5 fruit fly cellular contexts compared by ENCODE assay signal in genomic region chr3R:16449187-16449973, dm6.
TF ChIP-seq lines count a peak whose summit lies in the region.

No protein-coding gene starts in this region.

- peak; percentile 48 for TF ChIP-seq CTCF in whole organism, embryonic (GFP tag; optimal IDR thresholded peaks at IDR 0.05; lab: Kevin White, UChicago)

TF ChIP-seq in whole organism, adult, 20 proteins besides CTCF, POLR2A, EP300 and RAD21 (continues in another document):
- TF ChIP-seq CG14711 (tag; optimal IDR thresholded peaks at IDR 0.05; lab: Kevin White, UChicago), result peak; percentile 93
- peak; percentile 41 for TF ChIP-seq ovo (GFP tag; optimal IDR thresholded peaks at IDR 0.05; lab: Kevin White, UChicago)
- peak; percentile 92 for TF ChIP-seq CG7045 (GFP tag; optimal IDR thresholded peaks at IDR 0.05; lab: Kevin White, UChicago)
- peak; percentile 98 for TF ChIP-seq pad (GFP tag; optimal IDR thresholded peaks at IDR 0.05; lab: Kevin White, UChicago)
- peak; percentile 91 for TF ChIP-seq Clk (GFP tag; optimal IDR thresholded peaks at IDR 0.05; lab: Kevin White, UChicago)
- TF ChIP-seq Mnt (GFP tag; optimal IDR thresholded peaks at IDR 0.05; lab: Kevin White, UChicago), result peak; percentile 74
- TF ChIP-seq cic (GFP tag; optimal IDR thresholded peaks at IDR 0.05; lab: Kevin White, UChicago), result peak; percentile 66
- peak; percentile 95 for TF ChIP-seq kay (GFP tag; lab: Kevin White, UChicago; ENCODE audit: borderline replicate concordance)
- TF ChIP-seq cnc (optimal IDR thresholded peaks at IDR 0.05; lab: Kevin White, UChicago), result no peak
- peak; percentile 96 for TF ChIP-seq CG33017 (tag; optimal IDR thresholded peaks at IDR 0.05; lab: Kevin White, UChicago)
- TF ChIP-seq toe (GFP tag; optimal IDR thresholded peaks at IDR 0.05; lab: Kevin White, UChicago), result peak; percentile 90
- no peak for TF ChIP-seq tj (GFP tag; optimal IDR thresholded peaks at IDR 0.05; lab: Kevin White, UChicago)
- peak; percentile 92 for TF ChIP-seq CG1620 (GFP tag; optimal IDR thresholded peaks at IDR 0.05; lab: Kevin White, UChicago)
- peak; percentile 83 for TF ChIP-seq CG11617 (GFP tag; optimal IDR thresholded peaks at IDR 0.05; lab: Kevin White, UChicago)
- TF ChIP-seq CG7101 (tag; optimal IDR thresholded peaks at IDR 0.05; lab: Kevin White, UChicago), result peak; percentile 97
- peak; percentile 94 for TF ChIP-seq bab1 (GFP tag; optimal IDR thresholded peaks at IDR 0.05; lab: Kevin White, UChicago)
- peak; percentile 90 for TF ChIP-seq CG12768 (GFP tag; optimal IDR thresholded peaks at IDR 0.05; lab: Kevin White, UChicago)
- TF ChIP-seq Crg-1 (GFP tag; optimal IDR thresholded peaks at IDR 0.05; lab: Kevin White, UChicago), result peak; percentile 86

TF ChIP-seq in whole organism, embryonic, 481 proteins besides CTCF, POLR2A, EP300 and RAD21 (continues in another document):
- TF ChIP-seq br (optimal IDR thresholded peaks at IDR 0.05; lab: Kevin White, UChicago), result no peak
- peak; percentile 72 for TF ChIP-seq Atf6 (GFP tag; IDR thresholded peaks at IDR 0.05; lab: Robert Waterston, UW)
- peak; percentile 97 for TF ChIP-seq vvl (GFP tag; IDR thresholded peaks at IDR 0.05; lab: Robert Waterston, UW)
- peak; percentile 85 for TF ChIP-seq CG17912 (GFP tag; optimal IDR thresholded peaks at IDR 0.05; lab: Kevin White, UChicago)
- TF ChIP-seq CG7963 (GFP tag; IDR thresholded peaks at IDR 0.05; lab: Robert Waterston, UW; ENCODE audit: partially characterized antibody), result peak; percentile 67
- peak; percentile 88 for TF ChIP-seq org-1 (GFP tag; optimal IDR thresholded peaks at IDR 0.05; lab: Kevin White, UChicago)
- TF ChIP-seq gce (GFP tag; IDR thresholded peaks at IDR 0.05; lab: Robert Waterston, UW), result peak; percentile 96
- peak; percentile 92; the same call in 2 of the 3 replicates for TF ChIP-seq CG3726 (GFP tag; IDR thresholded peaks at IDR 0.05; lab: Robert Waterston, UW)
- peak; percentile 16 for TF ChIP-seq CG4282 (GFP tag; optimal IDR thresholded peaks at IDR 0.05; lab: Kevin White, UChicago)
- TF ChIP-seq sd (tag; optimal IDR thresholded peaks at IDR 0.05; lab: Kevin White, UChicago), result peak; percentile 62
- peak; percentile 95 for TF ChIP-seq Atf3 (GFP tag; optimal IDR thresholded peaks at IDR 0.05; lab: Kevin White, UChicago)
- peak; percentile 98 for TF ChIP-seq CG2199 (GFP tag; IDR thresholded peaks at IDR 0.05; lab: Robert Waterston, UW)
- peak; percentile 92 for TF ChIP-seq CG3407 (GFP tag; optimal IDR thresholded peaks at IDR 0.05; lab: Kevin White, UChicago)
- TF ChIP-seq tll (GFP tag; optimal IDR thresholded peaks at IDR 0.05; lab: Kevin White, UChicago), result no peak
- TF ChIP-seq CG14710 (tag; optimal IDR thresholded peaks at IDR 0.05; lab: Kevin White, UChicago), result peak; percentile 95
- peak; percentile 56 for TF ChIP-seq yki (optimal IDR thresholded peaks at IDR 0.05; lab: Kevin White, UChicago)
- TF ChIP-seq fd3F (GFP tag; optimal IDR thresholded peaks at IDR 0.05; lab: Kevin White, UChicago), result peak; percentile 73
- peak; percentile 68 for TF ChIP-seq CG3838 (GFP tag; optimal IDR thresholded peaks at IDR 0.05; lab: Kevin White, UChicago)

TF ChIP-seq in whole organism, prepupa, 60 proteins besides CTCF, POLR2A, EP300 and RAD21 (continues in another document):
- TF ChIP-seq CG32006 (GFP tag; optimal IDR thresholded peaks at IDR 0.05; lab: Kevin White, UChicago), result peak; percentile 99
- peak; percentile 92 for TF ChIP-seq esn (GFP tag; optimal IDR thresholded peaks at IDR 0.05; lab: Kevin White, UChicago)
- TF ChIP-seq salr (GFP tag; optimal IDR thresholded peaks at IDR 0.05; lab: Kevin White, UChicago), result peak; percentile 97 to 99
- TF ChIP-seq eg (GFP tag; IDR thresholded peaks at IDR 0.05; lab: Robert Waterston, UW), result peak; percentile 99
- TF ChIP-seq Sox14 (GFP tag; optimal IDR thresholded peaks at IDR 0.05; lab: Kevin White, UChicago), result peak; percentile 99
- TF ChIP-seq Ets96B (tag; optimal IDR thresholded peaks at IDR 0.05; lab: Kevin White, UChicago), result peak; percentile 99
- TF ChIP-seq Blimp-1 (GFP tag; optimal IDR thresholded peaks at IDR 0.05; lab: Kevin White, UChicago), result peak; percentile 37
- TF ChIP-seq Ets21C (GFP tag; optimal IDR thresholded peaks at IDR 0.05; lab: Kevin White, UChicago), result peak; percentile 86
- peak; percentile 93 for TF ChIP-seq CG11762 (GFP tag; optimal IDR thresholded peaks at IDR 0.05; lab: Kevin White, UChicago; ENCODE audit: insufficient read depth)
- TF ChIP-seq Sox102F (GFP tag; optimal IDR thresholded peaks at IDR 0.05; lab: Kevin White, UChicago), result peak; percentile 81
- TF ChIP-seq pdm3 (GFP tag; optimal IDR thresholded peaks at IDR 0.05; lab: Kevin White, UChicago), result peak; percentile 99
- TF ChIP-seq CG8319 (GFP tag; optimal IDR thresholded peaks at IDR 0.05; lab: Kevin White, UChicago), result peak; percentile 95
- TF ChIP-seq acj6 (GFP tag; optimal IDR thresholded peaks at IDR 0.05; lab: Kevin White, UChicago), result peak; percentile 98
- peak; percentile 99 for TF ChIP-seq spab (GFP tag; optimal IDR thresholded peaks at IDR 0.05; lab: Kevin White, UChicago)
- peak; percentile 95 for TF ChIP-seq cyc (GFP tag; optimal IDR thresholded peaks at IDR 0.05; lab: Kevin White, UChicago)
- peak; percentile 97 for TF ChIP-seq CG9139 (GFP tag; optimal IDR thresholded peaks at IDR 0.05; lab: Kevin White, UChicago)
- TF ChIP-seq CG6276 (GFP tag; optimal IDR thresholded peaks at IDR 0.05; lab: Kevin White, UChicago), result peak; percentile 89
- TF ChIP-seq CG6808 (GFP tag; optimal IDR thresholded peaks at IDR 0.05; lab: Kevin White, UChicago), result peak; percentile 98
- TF ChIP-seq CG8119 (GFP tag; IDR thresholded peaks at IDR 0.05; lab: Robert Waterston, UW), result peak; percentile 93

TF ChIP-seq in whole organism, pupa, 21 proteins besides CTCF, POLR2A, EP300 and RAD21:
- TF ChIP-seq CG10348 (GFP tag; IDR thresholded peaks at IDR 0.05; lab: Robert Waterston, UW), result peak; percentile 97
- peak; percentile 99 for TF ChIP-seq Ets98B (GFP tag; IDR thresholded peaks at IDR 0.05; lab: Robert Waterston, UW)
- TF ChIP-seq D1 (tag; optimal IDR thresholded peaks at IDR 0.05; lab: Kevin White, UChicago), result peak; percentile 94
- peak; percentile 98 for TF ChIP-seq CG32121 (GFP tag; IDR thresholded peaks at IDR 0.05; lab: Robert Waterston, UW)
- peak; percentile 99 for TF ChIP-seq rn (GFP tag; IDR thresholded peaks at IDR 0.05; lab: Robert Waterston, UW)
- TF ChIP-seq gl (tag; optimal IDR thresholded peaks at IDR 0.05; lab: Kevin White, UChicago), result peak; percentile 95
- peak; percentile 99 for TF ChIP-seq CG14655 (GFP tag; optimal IDR thresholded peaks at IDR 0.05; lab: Kevin White, UChicago)
- TF ChIP-seq CG8159 (tag; optimal IDR thresholded peaks at IDR 0.05; lab: Kevin White, UChicago), result peak; percentile 99
- TF ChIP-seq Pif1A (GFP tag; optimal IDR thresholded peaks at IDR 0.05; lab: Kevin White, UChicago), result peak; percentile 99
- TF ChIP-seq CG34367 (tag; optimal IDR thresholded peaks at IDR 0.05; lab: Kevin White, UChicago), result peak; percentile 99
- TF ChIP-seq CG12605 (GFP tag; IDR thresholded peaks at IDR 0.05; lab: Robert Waterston, UW), result peak; percentile 98
- peak; percentile 95 for TF ChIP-seq Pif1B (GFP tag; optimal IDR thresholded peaks at IDR 0.05; lab: Kevin White, UChicago)
- TF ChIP-seq CG13204 (GFP tag; optimal IDR thresholded peaks at IDR 0.05; lab: Kevin White, UChicago), result peak; percentile 97
- peak; percentile 99 for TF ChIP-seq CG4496 (GFP tag; IDR thresholded peaks at IDR 0.05; lab: Robert Waterston, UW)
- peak; percentile 99 for TF ChIP-seq CG15710 (tag; optimal IDR thresholded peaks at IDR 0.05; lab: Kevin White, UChicago)
- peak; percentile 77 for TF ChIP-seq EcR (GFP tag; optimal IDR thresholded peaks at IDR 0.05; lab: Kevin White, UChicago)
- TF ChIP-seq fd96Ca (GFP tag; IDR thresholded peaks at IDR 0.05; lab: Robert Waterston, UW), result peak; percentile 99
- TF ChIP-seq CG9948 (tag; optimal IDR thresholded peaks at IDR 0.05; lab: Kevin White, UChicago), result peak; percentile 99
- peak; percentile 99 for TF ChIP-seq CG17806 (tag; optimal IDR thresholded peaks at IDR 0.05; lab: Kevin White, UChicago)
- TF ChIP-seq CG8301 (tag; optimal IDR thresholded peaks at IDR 0.05; lab: Kevin White, UChicago), result peak; percentile 98
- TF ChIP-seq Snoo (tag; optimal IDR thresholded peaks at IDR 0.05; lab: Kevin White, UChicago), result peak; percentile 89
TF ChIP-seq in whole organism, pupa: peak in this region for 21.

TF ChIP-seq in whole organism, wandering third instar larva, 38 proteins besides CTCF, POLR2A, EP300 and RAD21 (continues in another document):
- TF ChIP-seq Dif (GFP tag; optimal IDR thresholded peaks at IDR 0.05; lab: Kevin White, UChicago; ENCODE audit: partially characterized antibody) (peak; percentile 48), N (GFP tag; optimal IDR thresholded peaks at IDR 0.05; lab: Kevin White, UChicago) (no peak), CG32264 (GFP tag; optimal IDR thresholded peaks at IDR 0.05; lab: Kevin White, UChicago) (peak; percentile 68), Hr83 (GFP tag; optimal IDR thresholded peaks at IDR 0.05; lab: Kevin White, UChicago; ENCODE audit: poor library complexity, severe bottlenecking) (peak; percentile 71), GATAd (GFP tag; optimal IDR thresholded peaks at IDR 0.05; lab: Kevin White, UChicago) (peak; percentile 59), HLH106 (tag; optimal IDR thresholded peaks at IDR 0.05; lab: Kevin White, UChicago) (peak; percentile 88), Vsx2 (GFP tag; optimal IDR thresholded peaks at IDR 0.05; lab: Kevin White, UChicago; ENCODE audit: partially characterized antibody) (peak; percentile 46), ey (GFP tag; optimal IDR thresholded peaks at IDR 0.05; lab: Kevin White, UChicago) (peak; percentile 91), fru (GFP tag; optimal IDR thresholded peaks at IDR 0.05; lab: Kevin White, UChicago) (peak; percentile 88), br (GFP tag; optimal IDR thresholded peaks at IDR 0.05; lab: Kevin White, UChicago) (peak; percentile 84), pan (optimal IDR thresholded peaks at IDR 0.05; lab: Kevin White, UChicago) (no peak), Sp1 (GFP tag; optimal IDR thresholded peaks at IDR 0.05; lab: Kevin White, UChicago) (peak; percentile 64), Hr78 (GFP tag; optimal IDR thresholded peaks at IDR 0.05; lab: Kevin White, UChicago) (no peak), psq (GFP tag; optimal IDR thresholded peaks at IDR 0.05; lab: Kevin White, UChicago) (peak; percentile 77), dmrt93B (GFP tag; optimal IDR thresholded peaks at IDR 0.05; lab: Kevin White, UChicago) (no peak), dsf (GFP tag; optimal IDR thresholded peaks at IDR 0.05; lab: Kevin White, UChicago; ENCODE audit: borderline replicate concordance) (no peak), Jra (GFP tag; optimal IDR thresholded peaks at IDR 0.05; lab: Kevin White, UChicago) (peak; percentile 32), Dfd (GFP tag; optimal IDR thresholded peaks at IDR 0.05; lab: Kevin White, UChicago) (no peak), usp (GFP tag; optimal IDR thresholded peaks at IDR 0.05; lab: Kevin White, UChicago) (no peak), sv (GFP tag; optimal IDR thresholded peaks at IDR 0.05; lab: Kevin White, UChicago) (peak; percentile 47), brk (GFP tag; optimal IDR thresholded peaks at IDR 0.05; lab: Kevin White, UChicago) (no peak), CG9705 (GFP tag; optimal IDR thresholded peaks at IDR 0.05; lab: Kevin White, UChicago) (peak; percentile 52), CrebA (GFP tag; optimal IDR thresholded peaks at IDR 0.05; lab: Kevin White, UChicago; ENCODE audit: borderline replicate concordance) (no peak)
